Worm (Caenorhabditis elegans) whole organism, L3 larva: ENCODE results near the gene twk-40.

ENCODE experiments used
- R02D3.7 ChIP-seq: fragments of 150-350 bp; optimal IDR thresholded peaks from 2 replicates; lab custom pipeline; 2014; ENCODE audit warnings: missing biosample characterization, missing genetic modification characterization
- aly-2 ChIP-seq: fragments of 150-350 bp; optimal IDR thresholded peaks from 2 replicates; lab custom pipeline; 2014; ENCODE audit warnings: missing biosample characterization, missing genetic modification characterization
- ceh-16 ChIP-seq: sonication (generic microtip); optimal IDR thresholded peaks from 2 replicates; lab custom pipeline; 2017; ENCODE audit warnings: missing biosample characterization, missing genetic modification characterization
- ceh-28 ChIP-seq: fragments of 150-350 bp; optimal IDR thresholded peaks from 2 replicates; lab custom pipeline; 2014; ENCODE audit warnings: missing biosample characterization, missing genetic modification reagents, missing genetic modification characterization
- ceh-82 ChIP-seq: fragments of 150-350 bp; optimal IDR thresholded peaks from 2 replicates; lab custom pipeline; 2014; ENCODE audit warnings: missing biosample characterization, missing genetic modification characterization
- daf-12 ChIP-seq: fragments of 150-350 bp; optimal IDR thresholded peaks from 2 replicates; lab custom pipeline; 2014; ENCODE audit warnings: missing biosample characterization, missing genetic modification reagents, missing genetic modification characterization
- egl-27 ChIP-seq: sonication (generic microtip); optimal IDR thresholded peaks from 4 replicates; lab custom pipeline; 2017; ENCODE audit warnings: missing biosample characterization, missing genetic modification reagents, missing genetic modification characterization
- egl-5 ChIP-seq: fragments of 150-350 bp; optimal IDR thresholded peaks from 2 replicates; lab custom pipeline; 2017; ENCODE audit warnings: missing biosample characterization, missing genetic modification reagents, missing genetic modification characterization, inconsistent platforms
- elt-2 ChIP-seq: sonication (generic microtip); optimal IDR thresholded peaks from 2 replicates; lab custom pipeline; 2016; ENCODE audit warnings: missing genetic modification reagents, mild to moderate bottlenecking, missing genetic modification characterization, missing compliant biosample characterization
- eor-1 ChIP-seq, 2 experiments: fragments of 150-350 bp; optimal IDR thresholded peaks; 2 replicates each; lab custom pipeline; 2014 to 2018; ENCODE audit warnings: missing biosample characterization in 2 of 2, missing genetic modification characterization in 2 of 2
- hmg-11 ChIP-seq: sonication (generic microtip); optimal IDR thresholded peaks from 2 replicates; lab custom pipeline; 2016; ENCODE audit warnings: missing genetic modification characterization, missing compliant biosample characterization
- lin-15B ChIP-seq: fragments of 150-350 bp; optimal IDR thresholded peaks from 2 replicates; lab custom pipeline; 2014; ENCODE audit warnings: missing biosample characterization, missing genetic modification characterization
- lin-39 ChIP-seq: fragments of 150-350 bp; optimal IDR thresholded peaks from 2 replicates; lab custom pipeline; 2018; ENCODE audit warnings: missing biosample characterization, missing genetic modification reagents, missing genetic modification characterization
- lsy-12 ChIP-seq: sonication (generic microtip); optimal IDR thresholded peaks from 2 replicates; lab custom pipeline; 2016; ENCODE audit warnings: mild to moderate bottlenecking, missing genetic modification characterization, missing compliant biosample characterization
- mdl-1 ChIP-seq: fragments of 150-350 bp; optimal IDR thresholded peaks from 2 replicates; lab custom pipeline; 2014; ENCODE audit warnings: missing biosample characterization, missing genetic modification characterization
- nfya-1 ChIP-seq: sonication (generic microtip); optimal IDR thresholded peaks from 2 replicates; lab custom pipeline; 2017; ENCODE audit warnings: missing genetic modification characterization, mild to moderate bottlenecking, missing compliant biosample characterization, antibody characterized with exemption, moderate library complexity; ENCODE audit not compliant: insufficient read depth
- nhr-12 ChIP-seq: fragments of 150-350 bp; optimal IDR thresholded peaks from 2 replicates; lab custom pipeline; 2014; ENCODE audit warnings: missing biosample characterization, missing genetic modification characterization
- nhr-23 ChIP-seq: fragments of 150-350 bp; optimal IDR thresholded peaks from 2 replicates; lab custom pipeline; 2014; ENCODE audit warnings: missing biosample characterization, missing genetic modification reagents, missing genetic modification characterization
- nhr-237 ChIP-seq: fragments of 150-350 bp; optimal IDR thresholded peaks from 2 replicates; lab custom pipeline; 2014; ENCODE audit warnings: missing biosample characterization, missing genetic modification characterization
- nhr-25 ChIP-seq: sonication (generic microtip); optimal IDR thresholded peaks from 2 replicates; lab custom pipeline; 2017; ENCODE audit warnings: missing biosample characterization, missing genetic modification characterization
- nhr-28 ChIP-seq: fragments of 150-350 bp; optimal IDR thresholded peaks from 2 replicates; lab custom pipeline; 2014; ENCODE audit warnings: missing biosample characterization, missing genetic modification characterization
- nhr-67 ChIP-seq: fragments of 150-350 bp; optimal IDR thresholded peaks from 2 replicates; lab custom pipeline; 2014; ENCODE audit warnings: missing biosample characterization, missing genetic modification characterization
- nhr-76 ChIP-seq: fragments of 150-350 bp; sonication (generic microtip); optimal IDR thresholded peaks from 5 replicates; lab custom pipeline; 2014; ENCODE audit warnings: missing biosample characterization, missing genetic modification characterization
- nhr-77 ChIP-seq: fragments of 150-350 bp; optimal IDR thresholded peaks from 2 replicates; lab custom pipeline; 2014; ENCODE audit warnings: missing biosample characterization, missing genetic modification characterization
- pha-4 ChIP-seq: fragments of 150-350 bp; optimal IDR thresholded peaks from 2 replicates; lab custom pipeline; 2014; ENCODE audit warnings: missing biosample characterization, missing genetic modification reagents, missing genetic modification characterization
- pqm-1 ChIP-seq: fragments of 150-350 bp; optimal IDR thresholded peaks from 2 replicates; lab custom pipeline; 2017; ENCODE audit warnings: missing biosample characterization, missing genetic modification characterization, inconsistent platforms
- sea-2 ChIP-seq: fragments of 150-350 bp; sonication (generic microtip); optimal IDR thresholded peaks from 4 replicates; lab custom pipeline; 2014; ENCODE audit warnings: missing biosample characterization, missing genetic modification reagents, missing genetic modification characterization
- skn-1 ChIP-seq: fragments of 150-350 bp; optimal IDR thresholded peaks from 2 replicates; lab custom pipeline; 2014; ENCODE audit warnings: missing biosample characterization, missing genetic modification characterization
- unc-39 ChIP-seq: sonication (generic microtip); optimal IDR thresholded peaks from 4 replicates; lab custom pipeline; 2017; ENCODE audit warnings: missing biosample characterization, missing genetic modification characterization
- unc-62 ChIP-seq: fragments of 150-350 bp; sonication (generic microtip); optimal IDR thresholded peaks from 4 replicates; lab custom pipeline; 2014; ENCODE audit warnings: missing biosample characterization, missing genetic modification reagents, missing genetic modification characterization
- zag-1 ChIP-seq: fragments of 150-350 bp; optimal IDR thresholded peaks from 2 replicates; lab custom pipeline; 2014; ENCODE audit warnings: missing biosample characterization, missing genetic modification characterization
- ztf-11 ChIP-seq: fragments of 150-350 bp; optimal IDR thresholded peaks from 2 replicates; lab custom pipeline; 2014; ENCODE audit warnings: missing biosample characterization, missing genetic modification characterization

Gene twk-40

ce11 chrIII:13455207-13455606 is 37.1 kb downstream of the twk-40 start, which contains the start of gene cua-1:
Gene cua-1, minus strand, starts transcription at chrIII:13455307.
- TF ChIP-seq daf-12 (tag; lab: Kevin White, UChicago) (no peak), zag-1 (no peak), egl-27 (tag; lab: Kevin White, UChicago) (no peak), egl-5 (no peak), ztf-11 (tag; lab: Kevin White, UChicago) (no peak), eor-1 (tag; optimal IDR thresholded peaks at IDR 0.05; lab: Kevin White, UChicago) (no peak), mdl-1 (no peak), nhr-23 (tag; lab: Kevin White, UChicago) (no peak)

- peak; percentile 62 for TF ChIP-seq elt-2 (tag; lab: Kevin White, UChicago)
- TF ChIP-seq nhr-28 = no peak
Observed at ce11 chrIII:13452824-13453223, 39.5 kb downstream of the twk-40 start.

- TF ChIP-seq R02D3.7 (tag; lab: Kevin White, UChicago) (no peak), aly-2 (tag; lab: Kevin White, UChicago) (no peak), pha-4 (tag; lab: Kevin White, UChicago) (peak; percentile 57), lin-39 (tag; lab: Kevin White, UChicago) (no peak), nfya-1 (tag; lab: Kevin White, UChicago) (peak; percentile 44), unc-62 (GFP tag; lab: Kevin White, UChicago) (no peak), lin-15B (tag; lab: Kevin White, UChicago) (peak; percentile 23), eor-1 (tag; optimal IDR thresholded peaks at IDR 0.05; lab: Kevin White, UChicago) (no peak), nhr-77 (no peak), nhr-23 (tag; lab: Kevin White, UChicago) (no peak), skn-1 (tag; lab: Kevin White, UChicago) (peak; percentile 24), ceh-28 (tag; lab: Kevin White, UChicago) (peak; percentile 27), nhr-28 (no peak), egl-27 (tag; lab: Kevin White, UChicago) (no peak), nhr-76 (no peak), lsy-12 (tag; lab: Kevin White, UChicago) (no peak), nhr-237 (tag; lab: Kevin White, UChicago) (no peak)
Observed at ce11 chrIII:13439415-13439814, 52.9 kb downstream of the twk-40 start, which contains the start of gene ciao-2B. Gene ciao-2B, minus strand, starts transcription at chrIII:13439544.

- TF ChIP-seq nhr-67 = no peak
- no peak for TF ChIP-seq nhr-77
- no peak for TF ChIP-seq elt-2 (tag; lab: Kevin White, UChicago)
- TF ChIP-seq ztf-11 (tag; lab: Kevin White, UChicago) = no peak
- no peak for TF ChIP-seq daf-12 (tag; lab: Kevin White, UChicago)
- TF ChIP-seq hmg-11 (tag; lab: Kevin White, UChicago) = no peak
- TF ChIP-seq nhr-12 (tag; lab: Kevin White, UChicago) = no peak
- TF ChIP-seq zag-1 = no peak
- no peak for TF ChIP-seq skn-1 (tag; lab: Kevin White, UChicago)
- TF ChIP-seq egl-5 = no peak
- no peak for TF ChIP-seq ceh-82
- no peak for TF ChIP-seq ceh-16 (tag; lab: Kevin White, UChicago)
- TF ChIP-seq pqm-1 (tag; lab: Kevin White, UChicago) = no peak
- TF ChIP-seq sea-2 (GFP tag; lab: Kevin White, UChicago) = no peak
- no peak for TF ChIP-seq nhr-23 (tag; lab: Kevin White, UChicago)
- no peak for TF ChIP-seq nhr-25 (tag; lab: Kevin White, UChicago)
- no peak for TF ChIP-seq unc-39 (tag; lab: Kevin White, UChicago)
Observed at ce11 chrIII:13436843-13437242, 55.4 kb downstream of the twk-40 start, which contains the start of gene F45G2.9. Gene F45G2.9, minus strand, starts transcription at chrIII:13436943.
